Worm (Caenorhabditis elegans) whole organism, mixed stage, embryonic: ENCODE measurements around the gene eff-1.

Experiments used
- M03D4.4 ChIP-seq: sonication (generic microtip); optimal IDR thresholded peaks from 2 replicates; lab custom pipeline; 2017; ENCODE audit warnings: mild to moderate bottlenecking, missing genetic modification characterization, missing compliant biosample characterization
- blmp-1 ChIP-seq: fragments of 150-350 bp; optimal IDR thresholded peaks from 2 replicates; lab custom pipeline; 2014; ENCODE audit warnings: missing biosample characterization, missing genetic modification characterization
- ceh-39 ChIP-seq: fragments of 150-350 bp; optimal IDR thresholded peaks from 2 replicates; lab custom pipeline; 2014; ENCODE audit warnings: missing biosample characterization, missing genetic modification characterization
- ceh-43 ChIP-seq: fragments of 200-800 bp; sonication (Bioruptor generic); optimal IDR thresholded peaks from 2 replicates; lab custom pipeline; 2018; ENCODE audit warnings: mild to moderate bottlenecking, missing genetic modification characterization, moderate library complexity, missing compliant biosample characterization
- ceh-83 ChIP-seq: fragments of 200-800 bp; sonication (Bioruptor generic); optimal IDR thresholded peaks from 2 replicates; lab custom pipeline; 2018; ENCODE audit warnings: mild to moderate bottlenecking, missing genetic modification characterization, missing compliant biosample characterization
- ces-1 ChIP-seq: fragments of 150-350 bp; optimal IDR thresholded peaks from 2 replicates; lab custom pipeline; 2014; ENCODE audit warnings: missing biosample characterization, missing genetic modification reagents, missing genetic modification characterization
- cnd-1 ChIP-seq: fragments of 200-800 bp; sonication (Bioruptor generic); optimal IDR thresholded peaks from 2 replicates; lab custom pipeline; 2018; ENCODE audit warnings: mild to moderate bottlenecking, missing genetic modification characterization, missing compliant biosample characterization
- drap-1 ChIP-seq: fragments of 200-800 bp; sonication (Bioruptor generic); optimal IDR thresholded peaks from 3 replicates; lab custom pipeline; 2018; ENCODE audit warnings: mild to moderate bottlenecking, missing genetic modification characterization, missing compliant biosample characterization
- elt-1 ChIP-seq: sonication (generic microtip); optimal IDR thresholded peaks from 2 replicates; lab custom pipeline; 2017; ENCODE audit warnings: missing genetic modification characterization, mild to moderate bottlenecking, missing compliant biosample characterization, antibody characterized with exemption, moderate library complexity, borderline replicate concordance; ENCODE audit not compliant: insufficient read depth
- flh-1 ChIP-seq: fragments of 200-800 bp; sonication (Bioruptor generic); optimal IDR thresholded peaks from 2 replicates; lab custom pipeline; 2018; ENCODE audit warnings: mild to moderate bottlenecking, missing genetic modification characterization, moderate library complexity, missing compliant biosample characterization
- lin-13 ChIP-seq: fragments of 150-350 bp; optimal IDR thresholded peaks from 2 replicates; lab custom pipeline; 2014; ENCODE audit warnings: missing biosample characterization, missing genetic modification characterization
- lin-32 ChIP-seq: fragments of 200-800 bp; sonication (Bioruptor generic); optimal IDR thresholded peaks from 2 replicates; lab custom pipeline; 2018; ENCODE audit warnings: mild to moderate bottlenecking, missing genetic modification characterization, missing compliant biosample characterization
- lsy-2 ChIP-seq: fragments of 150-350 bp; optimal IDR thresholded peaks from 2 replicates; lab custom pipeline; 2014; ENCODE audit warnings: missing biosample characterization, missing genetic modification characterization
- mab-5 ChIP-seq: fragments of 150-350 bp; optimal IDR thresholded peaks from 2 replicates; lab custom pipeline; 2014; ENCODE audit warnings: missing biosample characterization, missing genetic modification characterization
- mep-1 ChIP-seq: fragments of 150-350 bp; optimal IDR thresholded peaks from 2 replicates; lab custom pipeline; 2017; ENCODE audit warnings: missing biosample characterization, missing genetic modification reagents, missing genetic modification characterization, inconsistent platforms
- mls-2 ChIP-seq: sonication (generic microtip); optimal IDR thresholded peaks from 2 replicates; lab custom pipeline; 2016; ENCODE audit warnings: mild to moderate bottlenecking, missing genetic modification characterization, moderate library complexity, missing compliant biosample characterization
- nhr-12 ChIP-seq: fragments of 150-350 bp; optimal IDR thresholded peaks from 2 replicates; lab custom pipeline; 2014; ENCODE audit warnings: missing biosample characterization, missing genetic modification characterization
- nhr-2 ChIP-seq: fragments of 150-350 bp; optimal IDR thresholded peaks from 2 replicates; lab custom pipeline; 2014; ENCODE audit warnings: missing biosample characterization, missing genetic modification characterization
- nhr-237 ChIP-seq: fragments of 150-350 bp; optimal IDR thresholded peaks from 2 replicates; lab custom pipeline; 2014; ENCODE audit warnings: missing biosample characterization, missing genetic modification characterization
- nhr-28 ChIP-seq: fragments of 150-350 bp; optimal IDR thresholded peaks from 2 replicates; lab custom pipeline; 2014; ENCODE audit warnings: missing biosample characterization, missing genetic modification characterization
- nhr-76 ChIP-seq: sonication (generic microtip); optimal IDR thresholded peaks from 2 replicates; lab custom pipeline; 2017; ENCODE audit warnings: missing biosample characterization, missing genetic modification characterization
- sem-2 ChIP-seq: fragments of 200-800 bp; sonication (Bioruptor generic); optimal IDR thresholded peaks from 2 replicates; lab custom pipeline; 2018; ENCODE audit warnings: mild to moderate bottlenecking, missing genetic modification characterization, missing compliant biosample characterization
- snpc-4 ChIP-seq: fragments of 150-350 bp; optimal IDR thresholded peaks from 2 replicates; lab custom pipeline; 2014; ENCODE audit warnings: missing biosample characterization, missing genetic modification characterization
- sptf-1 ChIP-seq: sonication (generic microtip); optimal IDR thresholded peaks from 2 replicates; lab custom pipeline; 2017; ENCODE audit warnings: mild to moderate bottlenecking, missing genetic modification characterization, moderate library complexity, missing compliant biosample characterization
- tbx-8 ChIP-seq: fragments of 200-800 bp; sonication (Bioruptor generic); optimal IDR thresholded peaks from 2 replicates; lab custom pipeline; 2018; ENCODE audit warnings: mild to moderate bottlenecking, missing genetic modification characterization, moderate library complexity, missing compliant biosample characterization
- unc-120 ChIP-seq: sonication (generic microtip); optimal IDR thresholded peaks from 2 replicates; lab custom pipeline; 2017; ENCODE audit warnings: missing genetic modification characterization, missing compliant biosample characterization; ENCODE audit not compliant: poor library complexity, severe bottlenecking
- unc-39 ChIP-seq: fragments of 150-350 bp; optimal IDR thresholded peaks from 2 replicates; lab custom pipeline; 2014; ENCODE audit warnings: missing biosample characterization, missing genetic modification characterization
- unc-62 ChIP-seq: fragments of 150-350 bp; optimal IDR thresholded peaks from 2 replicates; lab custom pipeline; 2014; ENCODE audit warnings: missing biosample characterization, missing genetic modification reagents, missing genetic modification characterization
- zip-8 ChIP-seq: fragments of 150-350 bp; optimal IDR thresholded peaks from 2 replicates; lab custom pipeline; 2014; ENCODE audit warnings: missing biosample characterization, missing genetic modification characterization
- ztf-11 ChIP-seq: fragments of 150-350 bp; optimal IDR thresholded peaks from 2 replicates; lab custom pipeline; 2014; ENCODE audit warnings: missing biosample characterization, missing genetic modification characterization

eff-1 gene

ce11 chrII:8377722-8378121 is 31.2 kb downstream of the eff-1 start:
- TF ChIP-seq snpc-4 (tag; lab: Kevin White, UChicago) = no peak
- TF ChIP-seq ces-1 (GFP tag; lab: Kevin White, UChicago) = no peak
- no peak for TF ChIP-seq lsy-2 (tag; lab: Kevin White, UChicago)
- no peak for TF ChIP-seq mls-2 (tag; lab: Kevin White, UChicago)
- TF ChIP-seq tbx-8 = no peak
- no peak for TF ChIP-seq nhr-237 (tag; lab: Kevin White, UChicago)
- TF ChIP-seq drap-1 (GFP tag; lab: Kevin White, UChicago) = no peak
- no peak for TF ChIP-seq ceh-43 (GFP tag; lab: Kevin White, UChicago)
- TF ChIP-seq sem-2 (GFP tag; lab: Kevin White, UChicago) = no peak
- no peak for TF ChIP-seq nhr-76 (tag; lab: Kevin White, UChicago)
- TF ChIP-seq ceh-83 (GFP tag; lab: Kevin White, UChicago) = no peak
- no peak for TF ChIP-seq lin-32 (GFP tag; lab: Kevin White, UChicago)
- no peak for TF ChIP-seq mep-1 (tag; lab: Kevin White, UChicago)
- no peak for TF ChIP-seq mab-5 (tag; lab: Kevin White, UChicago)
- TF ChIP-seq elt-1 (tag; lab: Kevin White, UChicago) = no peak
- no peak for TF ChIP-seq nhr-12 (tag; lab: Kevin White, UChicago)
- TF ChIP-seq unc-62 (GFP tag; lab: Kevin White, UChicago) = no peak
- TF ChIP-seq, all 35 proteins: peak for 0

ce11 chrII:8380188-8380587 is 33.7 kb downstream of the eff-1 start:
- no peak for TF ChIP-seq mab-5 (tag; lab: Kevin White, UChicago)
- no peak for TF ChIP-seq nhr-28
- no peak for TF ChIP-seq M03D4.4

- TF ChIP-seq nhr-76 (tag; lab: Kevin White, UChicago) (no peak), lsy-2 (tag; lab: Kevin White, UChicago) (no peak), unc-39 (tag; lab: Kevin White, UChicago) (no peak), ceh-39 (tag; lab: Kevin White, UChicago) (no peak), M03D4.4 (no peak), nhr-28 (no peak), blmp-1 (tag; lab: Kevin White, UChicago) (no peak), elt-1 (tag; lab: Kevin White, UChicago) (no peak), tbx-8 (no peak)
Observed at ce11 chrII:8381197-8381596, 34.7 kb downstream of the eff-1 start, which contains the start of gene F49E12.12. Gene F49E12.12 (plus strand): TSS chrII:8381497.

ce11 chrII:8382880-8383279 is 36.4 kb downstream of the eff-1 start:
- TF ChIP-seq sptf-1 (no peak), M03D4.4 (no peak), cnd-1 (tag; lab: Kevin White, UChicago) (no peak), flh-1 (GFP tag; lab: Kevin White, UChicago) (no peak), ceh-39 (tag; lab: Kevin White, UChicago) (no peak), ztf-11 (tag; lab: Kevin White, UChicago) (no peak), sem-2 (GFP tag; lab: Kevin White, UChicago) (no peak), unc-120 (tag; lab: Kevin White, UChicago) (no peak), ceh-83 (GFP tag; lab: Kevin White, UChicago) (no peak), nhr-2 (no peak), unc-39 (tag; lab: Kevin White, UChicago) (no peak), drap-1 (GFP tag; lab: Kevin White, UChicago) (no peak), mep-1 (tag; lab: Kevin White, UChicago) (no peak), lin-13 (no peak), nhr-28 (no peak), elt-1 (tag; lab: Kevin White, UChicago) (no peak), blmp-1 (tag; lab: Kevin White, UChicago) (no peak), snpc-4 (tag; lab: Kevin White, UChicago) (no peak), zip-8 (tag; lab: Kevin White, UChicago) (no peak), lsy-2 (tag; lab: Kevin White, UChicago) (no peak)

- no peak for TF ChIP-seq elt-1 (tag; lab: Kevin White, UChicago)
- no peak for TF ChIP-seq drap-1 (GFP tag; lab: Kevin White, UChicago)
- TF ChIP-seq nhr-2 = no peak
- TF ChIP-seq nhr-28 = no peak
- no peak for TF ChIP-seq sptf-1
- TF ChIP-seq tbx-8 = no peak
- TF ChIP-seq unc-120 (tag; lab: Kevin White, UChicago) = no peak
- no peak for TF ChIP-seq unc-62 (GFP tag; lab: Kevin White, UChicago)
- TF ChIP-seq mls-2 (tag; lab: Kevin White, UChicago) = no peak
- TF ChIP-seq mab-5 (tag; lab: Kevin White, UChicago) = no peak
- TF ChIP-seq flh-1 (GFP tag; lab: Kevin White, UChicago) = no peak
- no peak for TF ChIP-seq nhr-76 (tag; lab: Kevin White, UChicago)
Observed at ce11 chrII:8384344-8384743, 37.9 kb downstream of the eff-1 start.
